Fruit fly (Drosophila melanogaster) S2 (cell line): Measurements from ENCODE around the gene Jon65Aiii.

Source experiments
- CG8478 ChIP-seq: fragments of >200 bp; optimal IDR thresholded peaks from 2 replicates; lab custom pipeline; 2018
- CTCF ChIP-seq, 2 experiments: fragments of >200 bp; optimal IDR thresholded peaks; 2 replicates each; lab custom pipeline; 2018

- TF ChIP-seq CG8478 (no peak), CTCF (optimal IDR thresholded peaks at IDR 0.05; lab: Kevin White, UChicago) (peak in 1 of 2 experiments; percentile 54)
Measured at dm6 chr3L:6071454-6072189, 21.1 kb downstream of the Jon65Aiii start, which contains the start of gene CG6602.
